Worm (Caenorhabditis elegans) whole organism, L2 larva: Measurements from ENCODE around the gene srh-270.

Source experiments
- C34F6.9 ChIP-seq: fragments of 150-350 bp; optimal IDR thresholded peaks from 2 replicates; lab custom pipeline; 2014; ENCODE audit warnings: missing biosample characterization, missing genetic modification characterization
- F13H6.1 ChIP-seq: sonication (generic microtip); optimal IDR thresholded peaks from 2 replicates; lab custom pipeline; 2016; ENCODE audit warnings: missing genetic modification characterization, missing compliant biosample characterization
- R02D3.7 ChIP-seq: fragments of 150-350 bp; optimal IDR thresholded peaks from 2 replicates; lab custom pipeline; 2014; ENCODE audit warnings: missing biosample characterization, missing genetic modification characterization
- aly-2 ChIP-seq: fragments of 150-350 bp; optimal IDR thresholded peaks from 2 replicates; lab custom pipeline; 2014; ENCODE audit warnings: missing biosample characterization, missing genetic modification characterization
- ceh-16 ChIP-seq: fragments of 150-350 bp; optimal IDR thresholded peaks from 2 replicates; lab custom pipeline; 2014; ENCODE audit warnings: missing biosample characterization, missing genetic modification characterization
- ceh-82 ChIP-seq: fragments of 150-350 bp; optimal IDR thresholded peaks from 2 replicates; lab custom pipeline; 2014; ENCODE audit warnings: missing biosample characterization, missing genetic modification characterization
- crh-2 ChIP-seq: sonication (generic microtip); optimal IDR thresholded peaks from 2 replicates; lab custom pipeline; 2017; ENCODE audit warnings: missing biosample characterization, missing genetic modification characterization
- dmd-4 ChIP-seq: sonication (generic microtip); optimal IDR thresholded peaks from 2 replicates; lab custom pipeline; 2017; ENCODE audit warnings: missing biosample characterization, missing genetic modification characterization
- egl-27 ChIP-seq: sonication (generic microtip); optimal IDR thresholded peaks from 3 replicates; lab custom pipeline; 2017; ENCODE audit warnings: missing biosample characterization, missing genetic modification reagents, missing genetic modification characterization
- elt-1 ChIP-seq: fragments of 150-350 bp; optimal IDR thresholded peaks from 2 replicates; lab custom pipeline; 2014; ENCODE audit warnings: missing biosample characterization, missing genetic modification characterization
- fos-1 ChIP-seq: fragments of 150-350 bp; optimal IDR thresholded peaks from 2 replicates; lab custom pipeline; 2014; ENCODE audit warnings: missing biosample characterization, missing genetic modification characterization
- gmeb-1 ChIP-seq: fragments of 150-350 bp; optimal IDR thresholded peaks from 2 replicates; lab custom pipeline; 2014; ENCODE audit warnings: missing biosample characterization, missing genetic modification characterization
- lin-11 ChIP-seq: fragments of 150-350 bp; sonication (generic microtip); optimal IDR thresholded peaks from 2 replicates; lab custom pipeline; 2014; ENCODE audit warnings: missing biosample characterization, missing genetic modification characterization, inconsistent platforms, mixed read lengths
- lin-39 ChIP-seq: fragments of 150-350 bp; optimal IDR thresholded peaks from 2 replicates; lab custom pipeline; 2014; ENCODE audit warnings: missing biosample characterization, missing genetic modification reagents, missing genetic modification characterization
- mab-5 ChIP-seq: fragments of 150-350 bp; optimal IDR thresholded peaks from 2 replicates; lab custom pipeline; 2014; ENCODE audit warnings: missing biosample characterization, missing genetic modification characterization
- mdl-1 ChIP-seq, 2 experiments: fragments of 150-350 bp in 1 of 2; sonication (generic microtip) in 1 of 2; optimal IDR thresholded peaks; 2 replicates each; lab custom pipeline; 2017; ENCODE audit warnings: missing biosample characterization in 2 of 2, missing genetic modification characterization in 2 of 2
- nhr-10 ChIP-seq: sonication (generic microtip); optimal IDR thresholded peaks from 2 replicates; lab custom pipeline; 2017; ENCODE audit warnings: missing biosample characterization, missing genetic modification characterization
- nhr-12 ChIP-seq: fragments of 150-350 bp; optimal IDR thresholded peaks from 2 replicates; lab custom pipeline; 2014; ENCODE audit warnings: missing biosample characterization, missing genetic modification characterization
- nhr-129 ChIP-seq: fragments of 150-350 bp; optimal IDR thresholded peaks from 2 replicates; lab custom pipeline; 2014; ENCODE audit warnings: missing biosample characterization, missing genetic modification characterization
- nhr-23 ChIP-seq: fragments of 150-350 bp; optimal IDR thresholded peaks from 2 replicates; lab custom pipeline; 2014; ENCODE audit warnings: missing biosample characterization, missing genetic modification reagents, missing genetic modification characterization
- nhr-237 ChIP-seq: fragments of 150-350 bp; optimal IDR thresholded peaks from 2 replicates; lab custom pipeline; 2014; ENCODE audit warnings: missing biosample characterization, missing genetic modification characterization
- nhr-25 ChIP-seq: fragments of 150-350 bp; sonication (generic microtip); optimal IDR thresholded peaks from 3 replicates; lab custom pipeline; 2014; ENCODE audit warnings: missing biosample characterization, missing genetic modification characterization
- nhr-77 ChIP-seq: fragments of 150-350 bp; optimal IDR thresholded peaks from 2 replicates; lab custom pipeline; 2014; ENCODE audit warnings: missing biosample characterization, missing genetic modification characterization
- peb-1 ChIP-seq: fragments of 150-350 bp; optimal IDR thresholded peaks from 2 replicates; lab custom pipeline; 2014; ENCODE audit warnings: missing biosample characterization, missing genetic modification characterization
- sem-4 ChIP-seq: fragments of 150-350 bp; optimal IDR thresholded peaks from 2 replicates; lab custom pipeline; 2014; ENCODE audit warnings: missing biosample characterization, missing genetic modification reagents, missing genetic modification characterization
- sma-3 ChIP-seq: sonication (generic microtip); optimal IDR thresholded peaks from 2 replicates; lab custom pipeline; 2016; ENCODE audit warnings: missing genetic modification reagents, missing genetic modification characterization, missing compliant biosample characterization
- sma-9 ChIP-seq, 2 experiments: fragments of 150-350 bp in 1 of 2; sonication (generic microtip) in 1 of 2; optimal IDR thresholded peaks; 2 replicates each; lab custom pipeline; 2014 to 2016; ENCODE audit warnings: missing genetic modification characterization in 2 of 2, mild to moderate bottlenecking in 1 of 2, missing biosample characterization in 1 of 2, missing compliant biosample characterization in 1 of 2, missing genetic modification reagents in 1 of 2, moderate library complexity in 1 of 2
- unc-39 ChIP-seq: fragments of 150-350 bp; optimal IDR thresholded peaks from 2 replicates; lab custom pipeline; 2014; ENCODE audit warnings: missing biosample characterization, missing genetic modification characterization
- unc-55 ChIP-seq: fragments of 150-350 bp; sonication (generic microtip); optimal IDR thresholded peaks from 3 replicates; lab custom pipeline; 2014; ENCODE audit warnings: missing biosample characterization, missing genetic modification reagents, missing genetic modification characterization
- unc-62 ChIP-seq: fragments of 150-350 bp; optimal IDR thresholded peaks from 2 replicates; lab custom pipeline; 2014; ENCODE audit warnings: missing biosample characterization, missing genetic modification reagents, missing genetic modification characterization
- zag-1 ChIP-seq: fragments of 150-350 bp; optimal IDR thresholded peaks from 2 replicates; lab custom pipeline; 2014; ENCODE audit warnings: missing biosample characterization, missing genetic modification characterization
- ztf-1 ChIP-seq: fragments of 200-800 bp; sonication (Bioruptor generic); conservative IDR thresholded peaks from 2 replicates; pipeline ENCODE4 v1.3.6; 2022; ENCODE audit warnings: missing genetic modification characterization, missing compliant biosample characterization
- ztf-11 ChIP-seq: sonication (generic microtip); optimal IDR thresholded peaks from 2 replicates; lab custom pipeline; 2017; ENCODE audit warnings: missing biosample characterization, missing genetic modification characterization
- ztf-4 ChIP-seq: fragments of 150-350 bp; optimal IDR thresholded peaks from 2 replicates; lab custom pipeline; 2014; ENCODE audit warnings: missing biosample characterization, missing genetic modification characterization

The srh-270 gene

DNA sequence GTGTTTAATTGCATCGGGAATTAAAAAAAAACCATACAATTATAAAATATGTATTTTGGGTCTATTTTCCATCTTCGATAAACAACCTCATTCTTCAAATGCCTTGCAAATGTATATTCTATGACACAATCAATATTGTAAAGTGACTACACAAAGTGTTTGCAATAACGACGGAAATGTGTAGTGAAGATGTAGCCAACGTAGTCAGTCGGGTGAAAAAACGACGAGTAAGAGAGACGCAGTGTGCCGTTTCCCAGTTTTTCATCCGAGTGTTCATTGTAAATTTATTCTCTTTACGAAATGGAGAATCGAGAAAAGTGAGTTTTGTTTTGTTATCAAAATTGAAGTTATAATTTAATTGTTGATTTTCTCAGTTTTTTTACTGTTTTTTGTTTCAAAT lies 30.5 kb upstream of the srh-270 start, which contains the start of gene F37B4.15:
Gene F37B4.15, plus strand, starts transcription at position 301 of the 400 bp plus-strand sequence.
- TF ChIP-seq unc-62 (GFP tag; lab: Kevin White, UChicago) = no peak

DNA sequence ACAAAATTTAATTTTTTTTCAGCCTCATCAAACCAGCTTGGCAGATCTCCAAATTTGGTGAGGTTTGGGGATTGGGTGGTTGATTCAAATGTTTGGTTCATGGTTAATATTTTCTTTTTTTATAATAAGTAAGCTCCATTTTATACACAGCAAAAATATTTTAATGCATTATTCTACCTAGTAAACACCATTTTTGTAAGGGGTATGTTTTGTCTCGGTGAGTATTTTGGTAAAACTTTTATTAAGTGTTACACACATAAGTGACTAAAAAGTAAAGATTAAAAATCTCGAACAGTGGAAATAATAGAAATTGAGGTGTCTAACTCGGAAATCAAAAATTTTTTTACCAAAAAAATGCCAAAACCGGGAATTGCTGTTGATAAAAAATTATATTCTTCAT lies 27.3 kb upstream of the srh-270 start, which contains the start of gene srw-4:
Gene srw-4, minus strand, starts transcription at position 101 of the 400 bp plus-strand sequence.
- no peak for TF ChIP-seq nhr-237
- no peak for TF ChIP-seq egl-27 (tag; lab: Kevin White, UChicago)
- TF ChIP-seq nhr-12 (tag; lab: Kevin White, UChicago) = no peak
- no peak for TF ChIP-seq gmeb-1
- TF ChIP-seq unc-39 (tag; lab: Kevin White, UChicago) = no peak
- no peak for TF ChIP-seq sem-4 (tag; lab: Kevin White, UChicago)
- TF ChIP-seq nhr-77 = no peak
- TF ChIP-seq sma-3 = no peak
- TF ChIP-seq R02D3.7 (tag; lab: Kevin White, UChicago) = no peak
- TF ChIP-seq nhr-10 = no peak
- no peak for TF ChIP-seq zag-1 (tag; lab: Kevin White, UChicago)
- no peak for TF ChIP-seq unc-55 (GFP tag; lab: Kevin White, UChicago)
- no peak for TF ChIP-seq ceh-82 (tag; lab: Kevin White, UChicago)
- TF ChIP-seq nhr-23 (tag; lab: Kevin White, UChicago) = no peak
- no peak for TF ChIP-seq ceh-16 (tag; lab: Kevin White, UChicago)

ce11 chrV:2888265-2888664 lies 26.9 kb upstream of the srh-270 start:
- no peak for TF ChIP-seq ceh-16 (tag; lab: Kevin White, UChicago)
- no peak for TF ChIP-seq peb-1 (tag; lab: Kevin White, UChicago)
- no peak for TF ChIP-seq nhr-10

- TF ChIP-seq ztf-4 (tag; lab: Kevin White, UChicago) (no peak), ztf-1 (GFP tag; lab: Robert Waterston, UW) (no peak), fos-1 (no peak), crh-2 (tag; lab: Kevin White, UChicago) (no peak), lin-39 (tag; lab: Kevin White, UChicago) (no peak), nhr-25 (no peak), elt-1 (tag; lab: Kevin White, UChicago) (no peak), C34F6.9 (tag; lab: Kevin White, UChicago) (no peak), nhr-129 (no peak), peb-1 (tag; lab: Kevin White, UChicago) (no peak), lin-11 (no peak)
These were observed 23.0 kb upstream of the srh-270 start, which contains the start of gene sre-24 for ce11 chrV:2884411-2884810. sre-24 (plus strand) TSS chrV:2884711.

- TF ChIP-seq F13H6.1 (tag; lab: Kevin White, UChicago) = no peak
- TF ChIP-seq unc-62 (GFP tag; lab: Kevin White, UChicago) = no peak
- TF ChIP-seq mab-5 (tag; lab: Kevin White, UChicago) = no peak
These were observed 21.7 kb upstream of the srh-270 start for ce11 chrV:2883097-2883496.

DNA sequence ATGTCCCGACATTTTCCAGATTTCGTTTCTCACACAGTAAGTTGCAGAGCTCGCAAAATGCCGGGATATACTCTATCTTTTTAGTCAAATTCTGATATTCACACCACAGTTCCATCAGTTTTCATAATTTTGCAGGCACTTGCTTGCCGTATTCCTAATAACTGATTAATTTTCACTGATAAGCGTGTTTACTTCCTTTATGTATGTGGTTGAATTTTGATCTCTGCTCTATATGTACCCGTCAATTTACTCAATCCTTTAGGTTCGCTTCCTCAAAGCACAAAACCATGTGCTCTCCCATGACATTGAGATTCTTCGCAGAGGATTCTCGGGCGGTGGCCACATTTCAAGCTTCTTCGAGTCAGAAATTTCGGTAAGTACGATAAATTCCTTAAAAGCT lies 20.2 kb upstream of the srh-270 start:
- TF ChIP-seq F13H6.1 (tag; lab: Kevin White, UChicago) = no peak
- no peak for TF ChIP-seq mdl-1 (tag; optimal IDR thresholded peaks at IDR 0.05; lab: Kevin White, UChicago)
- no peak for TF ChIP-seq aly-2 (tag; lab: Kevin White, UChicago)
- no peak for TF ChIP-seq crh-2 (tag; lab: Kevin White, UChicago)
- no peak for TF ChIP-seq nhr-129
- TF ChIP-seq peb-1 (tag; lab: Kevin White, UChicago) = no peak
- no peak for TF ChIP-seq sma-9 (GFP tag; optimal IDR thresholded peaks at IDR 0.05; lab: Kevin White, UChicago)
- no peak for TF ChIP-seq sma-9 (tag; optimal IDR thresholded peaks at IDR 0.05; lab: Kevin White, UChicago)
- no peak for TF ChIP-seq dmd-4
- TF ChIP-seq C34F6.9 (tag; lab: Kevin White, UChicago) = no peak
- no peak for TF ChIP-seq ztf-11 (tag; lab: Kevin White, UChicago)
- no peak for TF ChIP-seq nhr-10
